Worm (Caenorhabditis elegans) whole organism, young adult: ENCODE results near the gene ZK1127.3.

ENCODE experiments used
- B0035.1 ChIP-seq: sonication (generic microtip); optimal IDR thresholded peaks from 2 replicates; lab custom pipeline; 2016; ENCODE audit warnings: missing genetic modification characterization, mild to moderate bottlenecking, missing compliant biosample characterization, missing genotype, missing genetic modification reagents
- B0336.3 ChIP-seq: fragments of 200-800 bp; sonication (Bioruptor generic); IDR thresholded peaks from 2 replicates; pipeline ENCODE4 v1.3.6; 2022; ENCODE audit warnings: missing genetic modification characterization, missing compliant biosample characterization
- F49E8.2 ChIP-seq: sonication (generic microtip); optimal IDR thresholded peaks from 3 replicates; lab custom pipeline; 2017; ENCODE audit warnings: missing genetic modification characterization, mild to moderate bottlenecking, missing compliant biosample characterization, antibody characterized with exemption, moderate library complexity; ENCODE audit not compliant: insufficient read depth
- T26A5.8 ChIP-seq: sonication (generic microtip); optimal IDR thresholded peaks from 2 replicates; lab custom pipeline; 2016; ENCODE audit warnings: missing genetic modification characterization, missing compliant biosample characterization
- Y53G8AR.9 ChIP-seq: fragments of 200-800 bp; sonication (Bioruptor generic); conservative IDR thresholded peaks from 2 replicates; pipeline ENCODE4 v1.3.6; 2022; ENCODE audit warnings: missing genetic modification reagents, missing genetic modification characterization, missing compliant biosample characterization
- Y67H2A.10 ChIP-seq: fragments of 200-800 bp; sonication (Bioruptor generic); conservative IDR thresholded peaks from 2 replicates; pipeline ENCODE4 v1.3.6; 2022; ENCODE audit warnings: missing genetic modification reagents, missing genetic modification characterization, missing compliant biosample characterization
- aptf-3 ChIP-seq: fragments of 200-800 bp; sonication (Bioruptor generic); IDR thresholded peaks from 2 replicates; pipeline ENCODE4 v1.3.6; 2022; ENCODE audit warnings: missing genetic modification characterization, missing compliant biosample characterization
- bed-1 ChIP-seq: fragments of 200-800 bp; sonication (Bioruptor generic); IDR thresholded peaks from 2 replicates; pipeline ENCODE4 v1.3.6; 2022; ENCODE audit warnings: missing genetic modification reagents, missing genetic modification characterization, missing compliant biosample characterization
- ceh-27 ChIP-seq: fragments of 200-800 bp; sonication (Bioruptor generic); optimal IDR thresholded peaks from 2 replicates; lab custom pipeline; 2018; ENCODE audit warnings: mild to moderate bottlenecking, missing genetic modification characterization, moderate library complexity, missing compliant biosample characterization
- ceh-40 ChIP-seq: fragments of 200-800 bp; sonication (Bioruptor generic); IDR thresholded peaks from 2 replicates; pipeline ENCODE4 v1.3.6; 2022; ENCODE audit warnings: missing genetic modification characterization, missing compliant biosample characterization
- ceh-91 ChIP-seq: fragments of 200-800 bp; sonication (Bioruptor generic); IDR thresholded peaks from 2 replicates; pipeline ENCODE4 v1.3.6; 2022; ENCODE audit warnings: missing genetic modification reagents, missing genetic modification characterization, missing compliant biosample characterization
- die-1 ChIP-seq: sonication (generic microtip); optimal IDR thresholded peaks from 2 replicates; lab custom pipeline; 2016; ENCODE audit warnings: missing genotype, mild to moderate bottlenecking, missing genetic modification characterization, missing compliant biosample characterization
- dox-1 ChIP-seq: fragments of 200-800 bp; sonication (Bioruptor generic); IDR thresholded peaks from 2 replicates; pipeline ENCODE4 v1.3.6; 2022; ENCODE audit warnings: missing genetic modification reagents, missing genetic modification characterization, missing compliant biosample characterization
- dpff-1 ChIP-seq: sonication (generic microtip); optimal IDR thresholded peaks from 2 replicates; lab custom pipeline; 2017; ENCODE audit warnings: mild to moderate bottlenecking, missing genetic modification characterization, missing compliant biosample characterization
- dpl-1 ChIP-seq: fragments of 150-350 bp; optimal IDR thresholded peaks from 2 replicates; lab custom pipeline; 2014; ENCODE audit warnings: missing biosample characterization, missing genetic modification reagents, missing genetic modification characterization
- efl-1 ChIP-seq: fragments of 150-350 bp; optimal IDR thresholded peaks from 2 replicates; lab custom pipeline; 2014; ENCODE audit warnings: missing biosample characterization, missing genetic modification reagents, missing genetic modification characterization
- egrh-3 ChIP-seq: fragments of 200-800 bp; sonication (Bioruptor generic); IDR thresholded peaks from 2 replicates; pipeline ENCODE4 v1.3.6; 2022; ENCODE audit warnings: missing genetic modification reagents, missing genetic modification characterization, missing compliant biosample characterization
- him-1 ChIP-seq: sonication (generic microtip); optimal IDR thresholded peaks from 2 replicates; lab custom pipeline; 2016; ENCODE audit warnings: missing genotype, missing genetic modification reagents, missing genetic modification characterization, missing compliant biosample characterization
- hmg-20 ChIP-seq: fragments of 200-800 bp; sonication (Bioruptor generic); IDR thresholded peaks from 2 replicates; pipeline ENCODE4 v1.3.6; 2022; ENCODE audit warnings: missing genetic modification reagents, missing genetic modification characterization, missing compliant biosample characterization
- let-607 ChIP-seq, 2 experiments: fragments of 200-800 bp in 1 of 2; sonication (Bioruptor generic) in 1 of 2; sonication (generic microtip) in 1 of 2; optimal IDR thresholded peaks; 2 replicates each; lab custom pipeline; 2016 to 2018; ENCODE audit warnings: mild to moderate bottlenecking in 2 of 2, missing compliant biosample characterization in 2 of 2, missing genetic modification characterization in 2 of 2, moderate library complexity in 2 of 2, missing genotype in 1 of 2
- lin-35 ChIP-seq, 3 experiments: fragments of 150-350 bp in 2 of 3; sonication (generic microtip) in 1 of 3; optimal IDR thresholded peaks; 2 replicates each; lab custom pipeline; 2014 to 2018; ENCODE audit warnings: missing biosample characterization in 3 of 3, missing genetic modification characterization in 3 of 3, missing genetic modification reagents in 3 of 3
- lin-40 ChIP-seq: sonication (generic microtip); optimal IDR thresholded peaks from 2 replicates; lab custom pipeline; 2016; ENCODE audit warnings: missing genetic modification characterization, mild to moderate bottlenecking, missing compliant biosample characterization, missing genotype, missing genetic modification reagents
- lin-54 ChIP-seq: fragments of 200-800 bp; sonication (Bioruptor generic); optimal IDR thresholded peaks from 2 replicates; lab custom pipeline; 2018; ENCODE audit warnings: mild to moderate bottlenecking, missing genetic modification characterization, missing compliant biosample characterization
- madf-10 ChIP-seq: sonication (generic microtip); optimal IDR thresholded peaks from 2 replicates; lab custom pipeline; 2016; ENCODE audit warnings: mild to moderate bottlenecking, missing genetic modification characterization, missing compliant biosample characterization
- madf-6 ChIP-seq: fragments of 200-800 bp; sonication (Bioruptor generic); IDR thresholded peaks from 2 replicates; pipeline ENCODE4 v1.3.6; 2022; ENCODE audit warnings: missing genetic modification reagents, missing genetic modification characterization, missing compliant biosample characterization
- madf-8 ChIP-seq: fragments of 200-800 bp; sonication (Bioruptor generic); conservative IDR thresholded peaks from 2 replicates; pipeline ENCODE4 v1.3.6; 2022; ENCODE audit warnings: missing genetic modification reagents, missing genetic modification characterization, missing compliant biosample characterization
- mel-28 ChIP-seq: sonication (generic microtip); optimal IDR thresholded peaks from 2 replicates; lab custom pipeline; 2016; ENCODE audit warnings: borderline replicate concordance, mild to moderate bottlenecking, missing genetic modification characterization, missing compliant biosample characterization
- mes-4 ChIP-seq: sonication (generic microtip); optimal IDR thresholded peaks from 2 replicates; lab custom pipeline; 2016; ENCODE audit warnings: missing genotype, missing genetic modification characterization, missing compliant biosample characterization
- pbrm-1 ChIP-seq: fragments of 200-800 bp; sonication (Bioruptor generic); IDR thresholded peaks from 2 replicates; pipeline ENCODE4 v1.3.6; 2022; ENCODE audit warnings: missing genetic modification reagents, missing genetic modification characterization, missing compliant biosample characterization
- pha-4 ChIP-seq: fragments of 150-350 bp; sonication (generic microtip); optimal IDR thresholded peaks from 2 replicates; lab custom pipeline; 2014; ENCODE audit warnings: missing biosample characterization, missing genetic modification reagents, missing genetic modification characterization
- repo-1 ChIP-seq: sonication (generic microtip); optimal IDR thresholded peaks from 2 replicates; lab custom pipeline; 2017; ENCODE audit warnings: mild to moderate bottlenecking, missing genetic modification characterization, missing compliant biosample characterization
- snpc-1.3 ChIP-seq: sonication (generic microtip); optimal IDR thresholded peaks from 2 replicates; lab custom pipeline; 2017; ENCODE audit warnings: missing genetic modification characterization, mild to moderate bottlenecking, missing compliant biosample characterization, antibody characterized with exemption, moderate library complexity, missing genotype, missing genetic modification reagents; ENCODE audit not compliant: insufficient read depth
- snpc-3.4 ChIP-seq: sonication (generic microtip); optimal IDR thresholded peaks from 2 replicates; lab custom pipeline; 2017; ENCODE audit warnings: missing genetic modification characterization, mild to moderate bottlenecking, missing compliant biosample characterization, antibody characterized with exemption, moderate library complexity, missing genotype, missing genetic modification reagents
- snpc-4 ChIP-seq, 5 experiments: fragments of 150-350 bp in 1 of 5; sonication (generic microtip) in 4 of 5; optimal IDR thresholded peaks; 2 replicates each; lab custom pipeline; 2014 to 2018; ENCODE audit warnings: missing genetic modification characterization in 5 of 5, missing biosample characterization in 3 of 5, antibody characterized with exemption in 2 of 5, mild to moderate bottlenecking in 2 of 5, missing compliant biosample characterization in 2 of 5, missing genotype in 2 of 5, moderate library complexity in 2 of 5, missing genetic modification reagents in 1 of 5
- sptf-2 ChIP-seq: fragments of 200-800 bp; sonication (Bioruptor generic); optimal IDR thresholded peaks from 2 replicates; lab custom pipeline; 2018; ENCODE audit warnings: mild to moderate bottlenecking, missing genetic modification characterization, missing compliant biosample characterization
- tbp1 ChIP-seq: fragments of 200-800 bp; sonication (Bioruptor generic); optimal IDR thresholded peaks from 2 replicates; lab custom pipeline; 2018; ENCODE audit warnings: mild to moderate bottlenecking, missing genetic modification characterization, missing compliant biosample characterization
- unc-130 ChIP-seq: sonication (generic microtip); optimal IDR thresholded peaks from 2 replicates; lab custom pipeline; 2016; ENCODE audit warnings: missing genetic modification reagents, missing genetic modification characterization, missing compliant biosample characterization
- zim-3 ChIP-seq: sonication (generic microtip); optimal IDR thresholded peaks from 2 replicates; lab custom pipeline; 2017; ENCODE audit warnings: mild to moderate bottlenecking, missing genetic modification characterization, moderate library complexity, missing compliant biosample characterization
- ztf-18 ChIP-seq: sonication (generic microtip); optimal IDR thresholded peaks from 2 replicates; lab custom pipeline; 2016; ENCODE audit warnings: missing genotype, mild to moderate bottlenecking, missing genetic modification characterization, missing compliant biosample characterization

Gene ZK1127.3

ce11 chrII:7065391-7065790, 10.3 kb downstream of the ZK1127.3 start, which contains the start of gene nos-2 (continued):
- TF ChIP-seq lin-35 (GFP tag; optimal IDR thresholded peaks at IDR 0.05; lab: Kevin White, UChicago) (no peak), madf-6 (GFP tag; lab: Robert Waterston, UW) (peak; percentile 85), Y67H2A.10 (GFP tag; lab: Robert Waterston, UW) (no peak), lin-54 (GFP tag; lab: Kevin White, UChicago) (no peak), let-607 (tag; optimal IDR thresholded peaks at IDR 0.05; lab: Kevin White, UChicago) (no peak), B0035.1 (no peak), madf-10 (tag; lab: Kevin White, UChicago) (no peak), him-1 (tag; lab: Kevin White, UChicago) (no peak), efl-1 (GFP tag; lab: Kevin White, UChicago) (peak; percentile 79), B0336.3 (GFP tag; lab: Robert Waterston, UW) (no peak), sptf-2 (GFP tag; lab: Kevin White, UChicago) (no peak), ceh-91 (0 out of 2 replicates have a peak, but pooled peaks have one; percentile 9), repo-1 (no peak), hmg-20 (GFP tag; lab: Robert Waterston, UW) (no peak), lin-40 (tag; lab: Kevin White, UChicago) (no peak), zim-3 (no peak), unc-130 (GFP tag; lab: Kevin White, UChicago) (no peak)

DNA sequence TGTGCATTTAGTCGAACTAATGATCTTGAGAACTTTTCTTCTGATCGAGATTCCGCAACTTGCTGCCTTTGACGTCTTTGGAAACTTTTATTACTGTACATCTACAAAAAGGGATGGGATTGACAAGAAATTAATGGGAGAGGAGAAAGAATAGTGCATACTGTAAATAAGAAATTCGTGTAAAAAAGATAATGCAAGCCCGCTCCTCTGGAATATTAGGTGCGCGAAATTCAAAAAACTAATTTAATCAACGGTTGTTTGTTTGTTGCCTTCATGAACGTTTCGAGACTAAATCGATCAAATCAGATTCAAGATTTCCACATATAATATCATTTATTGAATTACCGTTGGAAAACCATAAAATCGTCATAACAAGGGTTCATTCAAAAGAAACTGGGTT, 14.8 kb downstream of the ZK1127.3 start, which contains the start of gene him-14:
Gene him-14 (minus strand): TSS at position 101 of the 400 bp plus-strand sequence.
- no peak for TF ChIP-seq aptf-3
- TF ChIP-seq madf-6 (GFP tag; lab: Robert Waterston, UW) = peak; percentile 24; the same call in 1 of the 2 replicates
- no peak for TF ChIP-seq pbrm-1
- no peak for TF ChIP-seq T26A5.8 (tag; lab: Kevin White, UChicago)
- TF ChIP-seq dox-1 (GFP tag; lab: Robert Waterston, UW) = no peak
- TF ChIP-seq dpff-1 = no peak
- peak; percentile 1 for TF ChIP-seq snpc-1.3 (tag; lab: Kevin White, UChicago)
- no peak for TF ChIP-seq repo-1
- no peak for TF ChIP-seq hmg-20 (GFP tag; lab: Robert Waterston, UW)
- TF ChIP-seq F49E8.2 = peak; percentile 14
- peak; percentile 10 for TF ChIP-seq him-1 (tag; lab: Kevin White, UChicago)
- no peak for TF ChIP-seq madf-8 (GFP tag; lab: Robert Waterston, UW)
- TF ChIP-seq Y53G8AR.9 (GFP tag; lab: Robert Waterston, UW) = 0 out of 2 replicates have a peak, but pooled peaks have one; percentile 17

ce11 chrII:7070434-7070833, 15.3 kb downstream of the ZK1127.3 start:
- TF ChIP-seq bed-1 (GFP tag; lab: Robert Waterston, UW) (0 out of 2 replicates have a peak, but pooled peaks have one; percentile 16), ceh-40 (GFP tag; lab: Robert Waterston, UW) (no peak)

- TF ChIP-seq tbp1 (GFP tag; lab: Kevin White, UChicago) (no peak), die-1 (tag; lab: Kevin White, UChicago) (no peak), snpc-3.4 (tag; lab: Kevin White, UChicago) (no peak), Y67H2A.10 (GFP tag; lab: Robert Waterston, UW) (no peak), egrh-3 (GFP tag; lab: Robert Waterston, UW) (no peak), B0035.1 (no peak), ceh-27 (GFP tag; lab: Kevin White, UChicago) (no peak), dpl-1 (GFP tag; lab: Kevin White, UChicago) (no peak), snpc-4 (GFP tag; optimal IDR thresholded peaks at IDR 0.05; lab: Kevin White, UChicago) (no peak), snpc-4 (tag; optimal IDR thresholded peaks at IDR 0.05; lab: Kevin White, UChicago) (no peak), mes-4 (tag; lab: Kevin White, UChicago) (no peak), ztf-18 (no peak), mel-28 (tag; lab: Kevin White, UChicago) (no peak), pha-4 (tag; lab: Kevin White, UChicago) (no peak), unc-130 (GFP tag; lab: Kevin White, UChicago) (no peak)
Measured at ce11 chrII:7072315-7072589, 17.2 kb downstream of the ZK1127.3 start, which contains the start of gene kars-1. Gene kars-1, minus strand, starts transcription at chrII:7072415.
